Worm (Caenorhabditis elegans) whole organism, L1 larva: ENCODE results near the gene pfut-1.

Source experiments
- C04F5.9 ChIP-seq: sonication (generic microtip); optimal IDR thresholded peaks from 2 replicates; lab custom pipeline; 2016; ENCODE audit warnings: missing genetic modification characterization, missing compliant biosample characterization
- C34B4.2 ChIP-seq: sonication (generic microtip); optimal IDR thresholded peaks from 2 replicates; lab custom pipeline; 2017; ENCODE audit warnings: mild to moderate bottlenecking, missing genetic modification characterization, missing compliant biosample characterization
- F16B12.6 ChIP-seq: fragments of 150-350 bp; optimal IDR thresholded peaks from 2 replicates; lab custom pipeline; 2014; ENCODE audit warnings: missing biosample characterization, missing genetic modification characterization
- alr-1 ChIP-seq: fragments of 200-800 bp; sonication (Bioruptor generic); optimal IDR thresholded peaks from 2 replicates; lab custom pipeline; 2018; ENCODE audit warnings: borderline replicate concordance, mild to moderate bottlenecking, missing genetic modification characterization, missing compliant biosample characterization
- blmp-1 ChIP-seq: fragments of 150-350 bp; optimal IDR thresholded peaks from 2 replicates; lab custom pipeline; 2014; ENCODE audit warnings: missing biosample characterization, missing genetic modification characterization
- ceh-63 ChIP-seq: fragments of 200-800 bp; sonication (Bioruptor generic); optimal IDR thresholded peaks from 2 replicates; lab custom pipeline; 2018; ENCODE audit warnings: mild to moderate bottlenecking, missing genetic modification characterization, missing compliant biosample characterization
- ceh-88 ChIP-seq: fragments of 200-800 bp; sonication (Bioruptor generic); IDR thresholded peaks from 2 replicates; pipeline ENCODE4 v1.3.6; 2022; ENCODE audit warnings: missing genetic modification characterization, missing compliant biosample characterization
- ces-1 ChIP-seq: fragments of 150-350 bp; optimal IDR thresholded peaks from 2 replicates; lab custom pipeline; 2014; ENCODE audit warnings: missing biosample characterization, missing genetic modification reagents, missing genetic modification characterization
- dsc-1 ChIP-seq: sonication (generic microtip); optimal IDR thresholded peaks from 2 replicates; lab custom pipeline; 2016; ENCODE audit warnings: mild to moderate bottlenecking, missing genetic modification characterization, missing compliant biosample characterization
- egl-13 ChIP-seq: sonication (generic microtip); optimal IDR thresholded peaks from 2 replicates; lab custom pipeline; 2016; ENCODE audit warnings: missing genotype, missing genetic modification reagents, missing genetic modification characterization, missing compliant biosample characterization
- egl-27 ChIP-seq, 2 experiments: fragments of 150-350 bp in 1 of 2; sonication (generic microtip); optimal IDR thresholded peaks; 3 replicates each; lab custom pipeline; 2017 to 2018; ENCODE audit warnings: missing biosample characterization in 2 of 2, missing genetic modification characterization in 2 of 2, missing genetic modification reagents in 2 of 2
- ets-5 ChIP-seq: fragments of 200-800 bp; sonication (Bioruptor generic); IDR thresholded peaks from 2 replicates; pipeline ENCODE4 v1.3.6; 2022; ENCODE audit warnings: missing genetic modification characterization, missing compliant biosample characterization
- fkh-10 ChIP-seq: sonication (generic microtip); optimal IDR thresholded peaks from 2 replicates; lab custom pipeline; 2017; ENCODE audit warnings: missing biosample characterization, missing genetic modification reagents, missing genetic modification characterization
- grh-1 ChIP-seq: fragments of 200-800 bp; sonication (Bioruptor generic); IDR thresholded peaks from 2 replicates; pipeline ENCODE4 v1.3.6; 2022; ENCODE audit warnings: missing genetic modification reagents, missing genetic modification characterization, missing compliant biosample characterization
- hlh-17 ChIP-seq: fragments of 200-800 bp; sonication (Bioruptor generic); optimal IDR thresholded peaks from 2 replicates; lab custom pipeline; 2018; ENCODE audit warnings: missing genetic modification characterization, mild to moderate bottlenecking, missing compliant biosample characterization, moderate library complexity, borderline replicate concordance
- hlh-4 ChIP-seq: sonication (generic microtip); optimal IDR thresholded peaks from 2 replicates; lab custom pipeline; 2016; ENCODE audit warnings: mild to moderate bottlenecking, missing genetic modification characterization, missing compliant biosample characterization
- hpl-2 ChIP-seq: fragments of 150-350 bp; optimal IDR thresholded peaks from 2 replicates; lab custom pipeline; 2014; ENCODE audit warnings: missing biosample characterization, missing genetic modification reagents, missing genetic modification characterization
- isw-1 ChIP-seq: fragments of 200-800 bp; sonication (Bioruptor generic); IDR thresholded peaks from 2 replicates; pipeline ENCODE4 v1.3.6; 2022; ENCODE audit warnings: missing genetic modification characterization, missing compliant biosample characterization
- lin-35 ChIP-seq, 2 experiments: fragments of 150-350 bp; optimal IDR thresholded peaks; 2 replicates each; lab custom pipeline; 2014; ENCODE audit warnings: missing biosample characterization in 2 of 2, missing genetic modification characterization in 2 of 2, missing genetic modification reagents in 2 of 2
- lin-39 ChIP-seq: fragments of 150-350 bp; optimal IDR thresholded peaks from 2 replicates; lab custom pipeline; 2014; ENCODE audit warnings: missing biosample characterization, missing genetic modification reagents, missing genetic modification characterization
- lir-3 ChIP-seq: sonication (generic microtip); optimal IDR thresholded peaks from 2 replicates; lab custom pipeline; 2016; ENCODE audit warnings: mild to moderate bottlenecking, missing genetic modification characterization, moderate library complexity, missing compliant biosample characterization; ENCODE audit not compliant: poor library complexity
- lsy-2 ChIP-seq, 2 experiments: fragments of 150-350 bp; optimal IDR thresholded peaks; 2 replicates each; lab custom pipeline; 2014; ENCODE audit warnings: missing biosample characterization in 2 of 2, missing genetic modification characterization in 2 of 2
- mab-9 ChIP-seq: fragments of 200-800 bp; sonication (Bioruptor generic); IDR thresholded peaks from 2 replicates; pipeline ENCODE4 v1.3.6; 2022; ENCODE audit warnings: missing genetic modification reagents, missing genetic modification characterization, missing compliant biosample characterization
- mdl-1 ChIP-seq, 2 experiments: fragments of 150-350 bp; optimal IDR thresholded peaks; 2 replicates each; lab custom pipeline; 2014 to 2017; ENCODE audit warnings: missing biosample characterization in 2 of 2, missing genetic modification characterization in 2 of 2, inconsistent platforms in 1 of 2
- mef-2 ChIP-seq: fragments of 150-350 bp; optimal IDR thresholded peaks from 2 replicates; lab custom pipeline; 2014; ENCODE audit warnings: missing biosample characterization, missing genetic modification characterization
- mep-1 ChIP-seq: fragments of 150-350 bp; optimal IDR thresholded peaks from 2 replicates; lab custom pipeline; 2014; ENCODE audit warnings: missing biosample characterization, missing genetic modification characterization
- nhr-11 ChIP-seq: fragments of 150-350 bp; optimal IDR thresholded peaks from 2 replicates; lab custom pipeline; 2014; ENCODE audit warnings: missing biosample characterization, missing genetic modification characterization
- nhr-12 ChIP-seq: sonication (generic microtip); optimal IDR thresholded peaks from 2 replicates; lab custom pipeline; 2017; ENCODE audit warnings: missing biosample characterization, missing genetic modification characterization
- nhr-20 ChIP-seq: sonication (generic microtip); optimal IDR thresholded peaks from 2 replicates; lab custom pipeline; 2016; ENCODE audit warnings: mild to moderate bottlenecking, missing genetic modification characterization, missing compliant biosample characterization
- nhr-28 ChIP-seq: fragments of 150-350 bp; optimal IDR thresholded peaks from 2 replicates; lab custom pipeline; 2014; ENCODE audit warnings: missing biosample characterization, missing genetic modification characterization
- nhr-71 ChIP-seq: sonication (generic microtip); optimal IDR thresholded peaks from 2 replicates; lab custom pipeline; 2016; ENCODE audit warnings: mild to moderate bottlenecking, missing genetic modification characterization, moderate library complexity, missing compliant biosample characterization
- nhr-76 ChIP-seq: sonication (generic microtip); optimal IDR thresholded peaks from 2 replicates; lab custom pipeline; 2017; ENCODE audit warnings: missing biosample characterization, missing genetic modification characterization
- nhr-77 ChIP-seq: fragments of 150-350 bp; optimal IDR thresholded peaks from 2 replicates; lab custom pipeline; 2014; ENCODE audit warnings: missing biosample characterization, missing genetic modification characterization
- nhr-84 ChIP-seq: sonication (generic microtip); optimal IDR thresholded peaks from 2 replicates; lab custom pipeline; 2017; ENCODE audit warnings: missing biosample characterization, missing genetic modification characterization
- pag-3 ChIP-seq: sonication (generic microtip); optimal IDR thresholded peaks from 2 replicates; lab custom pipeline; 2017; ENCODE audit warnings: missing genetic modification characterization, mild to moderate bottlenecking, missing compliant biosample characterization, antibody characterized with exemption, borderline replicate concordance; ENCODE audit not compliant: insufficient read depth
- pqm-1 ChIP-seq: sonication (generic microtip); optimal IDR thresholded peaks from 3 replicates; lab custom pipeline; 2017; ENCODE audit warnings: missing biosample characterization, missing genetic modification characterization
- skn-1 ChIP-seq: fragments of 150-350 bp; optimal IDR thresholded peaks from 2 replicates; lab custom pipeline; 2014; ENCODE audit warnings: missing biosample characterization, missing genetic modification characterization
- snpc-4 ChIP-seq: fragments of 150-350 bp; optimal IDR thresholded peaks from 2 replicates; lab custom pipeline; 2014; ENCODE audit warnings: missing biosample characterization, missing genetic modification characterization
- snu-23 ChIP-seq: sonication (generic microtip); optimal IDR thresholded peaks from 2 replicates; lab custom pipeline; 2016; ENCODE audit warnings: missing genetic modification characterization, missing compliant biosample characterization
- sox-4 ChIP-seq: sonication (generic microtip); optimal IDR thresholded peaks from 2 replicates; lab custom pipeline; 2016; ENCODE audit warnings: missing genetic modification characterization, missing compliant biosample characterization
- sptf-1 ChIP-seq: fragments of 150-350 bp; optimal IDR thresholded peaks from 2 replicates; lab custom pipeline; 2014; ENCODE audit warnings: missing biosample characterization, missing genetic modification characterization
- swsn-7 ChIP-seq: sonication (generic microtip); optimal IDR thresholded peaks from 2 replicates; lab custom pipeline; 2016; ENCODE audit warnings: missing genetic modification characterization, missing compliant biosample characterization
- tlp-1 ChIP-seq: fragments of 150-350 bp; optimal IDR thresholded peaks from 2 replicates; lab custom pipeline; 2014; ENCODE audit warnings: missing biosample characterization, missing genetic modification characterization
- unc-62 ChIP-seq: fragments of 150-350 bp; optimal IDR thresholded peaks from 2 replicates; lab custom pipeline; 2014; ENCODE audit warnings: missing biosample characterization, missing genetic modification reagents, missing genetic modification characterization
- unc-86 ChIP-seq: sonication (generic microtip); optimal IDR thresholded peaks from 2 replicates; lab custom pipeline; 2016; ENCODE audit warnings: missing genetic modification characterization, missing compliant biosample characterization
- vab-15 ChIP-seq: sonication (generic microtip); optimal IDR thresholded peaks from 2 replicates; lab custom pipeline; 2017; ENCODE audit warnings: missing genotype, mild to moderate bottlenecking, missing genetic modification characterization, missing compliant biosample characterization
- xbp-1 ChIP-seq: sonication (generic microtip); optimal IDR thresholded peaks from 2 replicates; lab custom pipeline; 2016; ENCODE audit warnings: missing genetic modification characterization, missing compliant biosample characterization
- zag-1 ChIP-seq: fragments of 150-350 bp; optimal IDR thresholded peaks from 2 replicates; lab custom pipeline; 2014; ENCODE audit warnings: missing biosample characterization, missing genetic modification characterization
- zip-4 ChIP-seq: fragments of 200-800 bp; sonication (Bioruptor generic); optimal IDR thresholded peaks from 2 replicates; lab custom pipeline; 2018; ENCODE audit warnings: mild to moderate bottlenecking, missing genetic modification characterization, moderate library complexity, missing compliant biosample characterization
- ztf-4 ChIP-seq: fragments of 150-350 bp; optimal IDR thresholded peaks from 2 replicates; lab custom pipeline; 2014; ENCODE audit warnings: missing biosample characterization, missing genetic modification characterization

The pfut-1 gene

ce11 chrX:3116033-3116876 is 49.4 kb upstream of the pfut-1 start, which contains the start of gene mai-1 (continued):
- TF ChIP-seq zag-1 (tag; lab: Kevin White, UChicago), result no peak

- TF ChIP-seq nhr-11, result no peak
- TF ChIP-seq zip-4, result no peak
- TF ChIP-seq sox-4 (tag; lab: Kevin White, UChicago), result no peak
- TF ChIP-seq nhr-77 (tag; lab: Kevin White, UChicago), result no peak
- no peak for TF ChIP-seq isw-1
- no peak for TF ChIP-seq vab-15
- TF ChIP-seq ces-1 (GFP tag; lab: Kevin White, UChicago), result no peak
- TF ChIP-seq nhr-84 (tag; lab: Kevin White, UChicago), result no peak
- TF ChIP-seq blmp-1 (tag; lab: Kevin White, UChicago), result no peak
- TF ChIP-seq nhr-71 (tag; lab: Kevin White, UChicago), result peak; percentile 48
- peak in 1 of 2 experiments; percentile 33 for TF ChIP-seq lin-35 (GFP tag; optimal IDR thresholded peaks at IDR 0.05; lab: Kevin White, UChicago)
- TF ChIP-seq nhr-12 (tag; lab: Kevin White, UChicago), result no peak
- no peak for TF ChIP-seq ceh-63 (GFP tag; lab: Kevin White, UChicago)
- TF ChIP-seq snu-23 (GFP tag; lab: Kevin White, UChicago), result peak; percentile 26
- TF ChIP-seq C04F5.9 (tag; lab: Kevin White, UChicago), result no peak
- TF ChIP-seq pqm-1 (tag; lab: Kevin White, UChicago), result no peak
- TF ChIP-seq fkh-10 (GFP tag; lab: Kevin White, UChicago), result no peak
- TF ChIP-seq mdl-1 (tag; optimal IDR thresholded peaks at IDR 0.05; lab: Kevin White, UChicago), result no peak
- no peak for TF ChIP-seq mef-2 (tag; lab: Kevin White, UChicago)
- no peak for TF ChIP-seq lir-3 (tag; lab: Kevin White, UChicago)
- TF ChIP-seq hpl-2 (GFP tag; lab: Kevin White, UChicago), result no peak
- TF ChIP-seq hlh-17 (GFP tag; lab: Kevin White, UChicago), result no peak
- no peak for TF ChIP-seq egl-13 (tag; lab: Kevin White, UChicago)
- no peak for TF ChIP-seq lin-39
- no peak for TF ChIP-seq grh-1 (GFP tag; lab: Robert Waterston, UW)
- TF ChIP-seq F16B12.6 (tag; lab: Kevin White, UChicago), result no peak
- TF ChIP-seq mep-1, result no peak
- no peak for TF ChIP-seq skn-1 (tag; lab: Kevin White, UChicago)
- no peak for TF ChIP-seq unc-86 (tag; lab: Kevin White, UChicago)
- TF ChIP-seq mab-9 (GFP tag; lab: Robert Waterston, UW), result no peak
- TF ChIP-seq nhr-76 (tag; lab: Kevin White, UChicago), result no peak
- no peak for TF ChIP-seq sptf-1 (tag; lab: Kevin White, UChicago)
- no peak for TF ChIP-seq C34B4.2 (tag; lab: Kevin White, UChicago)
- no peak for TF ChIP-seq alr-1 (tag; lab: Kevin White, UChicago)
- TF ChIP-seq ztf-4 (tag; lab: Kevin White, UChicago), result peak; percentile 37
- no peak for TF ChIP-seq egl-27 (tag; optimal IDR thresholded peaks at IDR 0.05; lab: Kevin White, UChicago)
- TF ChIP-seq ceh-88, result no peak
- no peak for TF ChIP-seq ets-5 (GFP tag; lab: Robert Waterston, UW)
- TF ChIP-seq swsn-7 (tag; lab: Kevin White, UChicago), result no peak
- TF ChIP-seq nhr-20, result peak; percentile 40
- TF ChIP-seq nhr-28, result no peak
- no peak for TF ChIP-seq zag-1 (tag; lab: Kevin White, UChicago)
- no peak for TF ChIP-seq xbp-1 (tag; lab: Kevin White, UChicago)
- no peak for TF ChIP-seq dsc-1 (tag; lab: Kevin White, UChicago)
- no peak for TF ChIP-seq tlp-1 (tag; lab: Kevin White, UChicago)
- no peak for TF ChIP-seq pag-3 (tag; lab: Kevin White, UChicago)
- no peak for TF ChIP-seq snpc-4 (tag; lab: Kevin White, UChicago)
- TF ChIP-seq unc-62 (GFP tag; lab: Kevin White, UChicago), result no peak
- no peak for TF ChIP-seq lsy-2 (tag; optimal IDR thresholded peaks at IDR 0.05; lab: Kevin White, UChicago)
- no peak for TF ChIP-seq hlh-4 (tag; lab: Kevin White, UChicago)
Measured at ce11 chrX:3117204-3117603, 48.4 kb upstream of the pfut-1 start.
